Worm (Caenorhabditis elegans) whole organism, L4 larva: ENCODE measurements around the gene C07A9.13.

ENCODE experiments used
- R02D3.7 ChIP-seq: fragments of 150-350 bp; sonication (generic microtip); optimal IDR thresholded peaks from 3 replicates; lab custom pipeline; 2014; ENCODE audit warnings: missing biosample characterization, missing genetic modification characterization
- daf-19 ChIP-seq: fragments of 200-800 bp; sonication (Bioruptor generic); conservative IDR thresholded peaks from 2 replicates; pipeline ENCODE4 v1.3.6; 2022; ENCODE audit warnings: missing genetic modification characterization, missing compliant biosample characterization

DNA sequence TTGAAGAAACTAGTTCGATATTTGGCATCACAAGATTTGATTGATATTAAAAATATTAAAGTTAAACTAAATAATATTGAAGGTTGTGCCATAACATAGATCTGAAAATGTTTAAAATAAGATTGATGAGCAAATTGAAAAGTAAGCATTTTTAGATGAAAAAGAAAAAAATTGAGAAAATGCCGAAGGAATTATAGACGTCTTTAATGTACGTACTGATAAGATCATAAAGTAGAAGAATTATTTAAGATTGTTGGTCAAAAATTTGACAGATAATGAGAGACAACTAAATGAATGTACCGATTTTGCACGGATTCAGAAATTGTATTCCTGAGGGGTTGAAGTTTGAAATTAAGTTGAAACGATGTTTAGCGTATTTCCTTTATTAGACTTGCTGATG lies 39.1 kb upstream of the C07A9.13 start, which contains the start of gene ncx-7:
- TF ChIP-seq daf-19 (GFP tag; lab: Robert Waterston, UW) (no peak), R02D3.7 (tag; lab: Kevin White, UChicago) (no peak)
